Fruit fly (Drosophila melanogaster) whole organism, embryonic: ENCODE data around the gene Ppi1.
A peak's percentile ranks its signal among the peaks of the same experiment; 100 is the strongest.

ENCODE experiments used
- Aef1 ChIP-seq: fragments of 200-800 bp; sonication (Bioruptor generic); IDR thresholded peaks from 3 replicates; pipeline ENCODE4 v1.3.6; 2022; ENCODE audit warnings: missing biosample characterization, missing genetic modification characterization
- Asciz ChIP-seq: fragments of 200-800 bp; sonication (Bioruptor generic); optimal IDR thresholded peaks from 2 replicates; lab custom pipeline; 2017; ENCODE audit warnings: missing biosample characterization, mild to moderate bottlenecking, missing genetic modification characterization, missing genetic modification reagents
- CG10209 ChIP-seq: fragments of 200-800 bp; sonication (Bioruptor generic); optimal IDR thresholded peaks from 3 replicates; lab custom pipeline; 2017; ENCODE audit warnings: missing biosample characterization, mild to moderate bottlenecking, missing genetic modification characterization, missing genetic modification reagents
- CG11398 ChIP-seq: fragments of 200-800 bp; sonication (Bioruptor generic); optimal IDR thresholded peaks from 2 replicates; lab custom pipeline; 2016; ENCODE audit warnings: missing biosample characterization, missing genetic modification characterization
- CG12744 ChIP-seq: fragments of 200-800 bp; sonication (Bioruptor generic); optimal IDR thresholded peaks from 2 replicates; lab custom pipeline; 2016; ENCODE audit warnings: missing biosample characterization, missing genetic modification characterization
- CG14667 ChIP-seq: fragments of 200-800 bp; sonication (Bioruptor generic); IDR thresholded peaks from 2 replicates; pipeline ENCODE4 v1.3.6; 2022; ENCODE audit warnings: missing biosample characterization, missing genetic modification characterization
- CG15073 ChIP-seq: fragments of 200-800 bp; sonication (Bioruptor generic); optimal IDR thresholded peaks from 2 replicates; lab custom pipeline; 2016; ENCODE audit warnings: missing biosample characterization, missing genetic modification characterization
- CG16779 ChIP-seq: fragments of 200-800 bp; sonication (Bioruptor generic); IDR thresholded peaks from 2 replicates; pipeline ENCODE4 v1.3.6; 2022; ENCODE audit warnings: missing biosample characterization, missing genetic modification characterization
- CG17612 ChIP-seq: fragments of 200-800 bp; sonication (Bioruptor generic); IDR thresholded peaks from 2 replicates; pipeline ENCODE4 v1.3.6; 2022; ENCODE audit warnings: missing biosample characterization, missing genetic modification characterization
- CG2120 ChIP-seq: fragments of 200-800 bp; sonication (Bioruptor generic); optimal IDR thresholded peaks from 3 replicates; lab custom pipeline; 2016; ENCODE audit warnings: missing biosample characterization, missing genetic modification characterization
- CG2712 ChIP-seq: fragments of 200-800 bp; optimal IDR thresholded peaks from 3 replicates; lab custom pipeline; 2019; ENCODE audit warnings: missing biosample characterization, mild to moderate bottlenecking, missing genetic modification characterization, moderate library complexity
- CG30020 ChIP-seq: fragments of 200-800 bp; optimal IDR thresholded peaks from 2 replicates; lab custom pipeline; 2019; ENCODE audit warnings: missing biosample characterization, mild to moderate bottlenecking, missing genetic modification characterization, moderate library complexity
- CG30403 ChIP-seq: fragments of 200-800 bp; sonication (Bioruptor generic); optimal IDR thresholded peaks from 3 replicates; lab custom pipeline; 2016; ENCODE audit warnings: missing biosample characterization, missing genetic modification characterization
- CG30431 ChIP-seq: fragments of 200-800 bp; sonication (Bioruptor generic); optimal IDR thresholded peaks from 2 replicates; lab custom pipeline; 2017; ENCODE audit warnings: missing biosample characterization, missing genetic modification characterization
- CG3995 ChIP-seq: fragments of 200-800 bp; sonication (Bioruptor generic); optimal IDR thresholded peaks from 3 replicates; lab custom pipeline; 2016; ENCODE audit warnings: missing biosample characterization, missing genetic modification characterization
- CG42726 ChIP-seq: fragments of 200-800 bp; sonication (Bioruptor generic); IDR thresholded peaks from 2 replicates; pipeline ENCODE4 v1.3.6; 2022; ENCODE audit warnings: missing biosample characterization, missing genetic modification characterization; ENCODE audit not compliant: partially characterized antibody
- CG7987 ChIP-seq: fragments of 200-800 bp; sonication (Bioruptor generic); optimal IDR thresholded peaks from 2 replicates; lab custom pipeline; 2018; ENCODE audit warnings: missing biosample characterization, mild to moderate bottlenecking, missing genetic modification characterization, moderate library complexity
- CG8290 ChIP-seq, 3 experiments: fragments of 200-800 bp; sonication (Bioruptor generic); optimal IDR thresholded peaks; 2 replicates each; lab custom pipeline; 2016 to 2019; ENCODE audit warnings: missing biosample characterization in 3 of 3, missing genetic modification characterization in 3 of 3, mild to moderate bottlenecking in 2 of 3, moderate library complexity in 1 of 3
- CG8359 ChIP-seq: fragments of 200-800 bp; sonication (Bioruptor generic); optimal IDR thresholded peaks from 2 replicates; lab custom pipeline; 2017; ENCODE audit warnings: missing biosample characterization, mild to moderate bottlenecking, missing genetic modification characterization, borderline replicate concordance
- CG9797 ChIP-seq: fragments of 200-800 bp; sonication (Bioruptor generic); optimal IDR thresholded peaks from 3 replicates; lab custom pipeline; 2018; ENCODE audit warnings: missing biosample characterization, mild to moderate bottlenecking, missing genetic modification characterization
- CHES-1-like ChIP-seq: fragments of 200-800 bp; sonication (Bioruptor generic); optimal IDR thresholded peaks from 2 replicates; lab custom pipeline; 2016; ENCODE audit warnings: missing biosample characterization, missing genetic modification characterization
- CkIIα-i1 ChIP-seq: fragments of 200-800 bp; sonication (Bioruptor generic); IDR thresholded peaks from 2 replicates; pipeline ENCODE4 v1.3.6; 2022; ENCODE audit warnings: missing biosample characterization, missing genetic modification characterization
- Ets97D ChIP-seq: fragments of 200-800 bp; sonication (Bioruptor generic); optimal IDR thresholded peaks from 3 replicates; lab custom pipeline; 2016; ENCODE audit warnings: missing biosample characterization, missing genetic modification characterization
- Fer1 ChIP-seq: fragments of 200-800 bp; sonication (Bioruptor generic); optimal IDR thresholded peaks from 2 replicates; lab custom pipeline; 2017; ENCODE audit warnings: missing biosample characterization, mild to moderate bottlenecking, missing genetic modification characterization
- Gsc ChIP-seq: fragments of 200-800 bp; sonication (Bioruptor generic); IDR thresholded peaks from 2 replicates; pipeline ENCODE4 v1.3.6; 2022; ENCODE audit warnings: missing biosample characterization, missing genetic modification characterization
- HmgZ ChIP-seq: fragments of 200-800 bp; sonication (Bioruptor generic); optimal IDR thresholded peaks from 2 replicates; lab custom pipeline; 2018; ENCODE audit warnings: missing biosample characterization, mild to moderate bottlenecking, missing genetic modification characterization
- Hmr ChIP-seq: fragments of 200-800 bp; sonication (Bioruptor generic); optimal IDR thresholded peaks from 3 replicates; lab custom pipeline; 2017; ENCODE audit warnings: mild to moderate bottlenecking, missing biosample characterization, missing genetic modification reagents, missing genetic modification characterization
- PHDP ChIP-seq: fragments of 200-800 bp; sonication (Bioruptor generic); optimal IDR thresholded peaks from 3 replicates; lab custom pipeline; 2018; ENCODE audit warnings: missing biosample characterization, mild to moderate bottlenecking, missing genetic modification characterization, moderate library complexity
- ase ChIP-seq: fragments of 200-800 bp; sonication (Bioruptor generic); IDR thresholded peaks from 3 replicates; pipeline ENCODE4 v1.3.6; 2022; ENCODE audit warnings: missing biosample characterization, missing genetic modification characterization
- bowl ChIP-seq: fragments of 200-800 bp; sonication (Bioruptor generic); IDR thresholded peaks from 2 replicates; pipeline ENCODE4 v1.3.6; 2022; ENCODE audit warnings: missing biosample characterization, missing genetic modification characterization
- corto ChIP-seq: fragments of 200-800 bp; sonication (Bioruptor generic); optimal IDR thresholded peaks from 2 replicates; lab custom pipeline; 2016; ENCODE audit warnings: missing biosample characterization, mild to moderate bottlenecking, missing genetic modification characterization, moderate library complexity
- da ChIP-seq: fragments of 200-800 bp; sonication (Bioruptor generic); optimal IDR thresholded peaks from 2 replicates; lab custom pipeline; 2016; ENCODE audit warnings: missing biosample characterization, missing genetic modification characterization
- esg ChIP-seq: fragments of 200-800 bp; sonication (Bioruptor generic); conservative IDR thresholded peaks from 2 replicates; pipeline ENCODE4 v1.3.6; 2022; ENCODE audit warnings: missing biosample characterization, missing genetic modification characterization
- eyg ChIP-seq: fragments of 200-800 bp; sonication (Bioruptor generic); optimal IDR thresholded peaks from 3 replicates; lab custom pipeline; 2016; ENCODE audit warnings: missing biosample characterization, missing genetic modification characterization
- fd64A ChIP-seq: fragments of 200-800 bp; sonication (Bioruptor generic); optimal IDR thresholded peaks from 3 replicates; lab custom pipeline; 2018; ENCODE audit warnings: missing biosample characterization, mild to moderate bottlenecking, missing genetic modification characterization
- fu2 ChIP-seq: fragments of 200-800 bp; sonication (Bioruptor generic); optimal IDR thresholded peaks from 2 replicates; lab custom pipeline; 2016; ENCODE audit warnings: missing biosample characterization, missing genetic modification characterization
- hb ChIP-seq: fragments of 200-800 bp; sonication (Bioruptor generic); IDR thresholded peaks from 3 replicates; pipeline ENCODE4 v1.3.6; 2022; ENCODE audit warnings: missing biosample characterization, missing genetic modification characterization; ENCODE audit not compliant: partially characterized antibody
- lbe ChIP-seq: fragments of 200-800 bp; sonication (Bioruptor generic); optimal IDR thresholded peaks from 2 replicates; lab custom pipeline; 2016; ENCODE audit warnings: missing biosample characterization, mild to moderate bottlenecking, missing genetic modification characterization
- lilli ChIP-seq: fragments of 200-800 bp; sonication (Bioruptor generic); optimal IDR thresholded peaks from 3 replicates; lab custom pipeline; 2016; ENCODE audit warnings: missing biosample characterization, missing genetic modification characterization
- nom ChIP-seq: fragments of 200-800 bp; sonication (Bioruptor generic); optimal IDR thresholded peaks from 2 replicates; lab custom pipeline; 2017; ENCODE audit warnings: missing biosample characterization, missing genetic modification characterization, mild to moderate bottlenecking, moderate library complexity, missing genetic modification reagents
- oc ChIP-seq: fragments of 200-800 bp; sonication (Bioruptor generic); optimal IDR thresholded peaks from 2 replicates; lab custom pipeline; 2018; ENCODE audit warnings: missing biosample characterization, mild to moderate bottlenecking, missing genetic modification characterization, moderate library complexity
- pan ChIP-seq, 4 experiments: fragments of >200 bp in 3 of 4; fragments of 200-800 bp in 1 of 4; sonication (Bioruptor generic) in 1 of 4; optimal IDR thresholded peaks in 3 of 4; IDR thresholded peaks in 1 of 4; 2 replicates each; pipeline versions ENCODE4 v1.3.6 to Lab custom; 2017 to 2022; ENCODE audit warnings: missing biosample characterization in 2 of 4, missing genetic modification characterization in 2 of 4, mixed read lengths in 1 of 4
- schlank ChIP-seq: fragments of 200-800 bp; sonication (Bioruptor generic); optimal IDR thresholded peaks from 2 replicates; lab custom pipeline; 2018; ENCODE audit warnings: missing biosample characterization, mild to moderate bottlenecking, missing genetic modification characterization
- tll ChIP-seq, 2 experiments: fragments of 200-800 bp in 1 of 2; fragments of >200 bp in 1 of 2; sonication (Bioruptor generic) in 1 of 2; optimal IDR thresholded peaks; 2 replicates each; lab custom pipeline; 2017 to 2019; ENCODE audit warnings: missing biosample characterization in 2 of 2, missing genetic modification characterization in 2 of 2, mild to moderate bottlenecking in 1 of 2, moderate library complexity in 1 of 2
- unc-4 ChIP-seq: fragments of 200-800 bp; sonication (Bioruptor generic); IDR thresholded peaks from 2 replicates; pipeline ENCODE4 v1.3.6; 2022; ENCODE audit warnings: missing biosample characterization, missing genetic modification characterization; ENCODE audit not compliant: partially characterized antibody
- vvl ChIP-seq: fragments of 200-800 bp; sonication (Bioruptor generic); IDR thresholded peaks from 2 replicates; pipeline ENCODE4 v1.3.6; 2022; ENCODE audit warnings: missing biosample characterization, missing genetic modification characterization
- z ChIP-seq: fragments of 200-800 bp; sonication (Bioruptor generic); IDR thresholded peaks from 3 replicates; pipeline ENCODE4 v1.3.6; 2022; ENCODE audit warnings: missing biosample characterization, missing genetic modification characterization

Ppi1 gene

dm6 chr3R:30170671-30171667 lies 42.0 kb upstream of the Ppi1 start, which contains the start of gene Rsod (continued):
- TF ChIP-seq CG16779 (no peak), pan (optimal IDR thresholded peaks at IDR 0.05; lab: Kevin White, UChicago) (no peak), pan (GFP tag; optimal IDR thresholded peaks at IDR 0.05 in 1 of 2, IDR thresholded peaks at IDR 0.05 in 1 of 2) (peak in 1 of 2 experiments; percentile 86), fu2 (GFP tag; lab: Kevin White, UChicago) (no peak), CG12744 (GFP tag; lab: Kevin White, UChicago) (no peak), CG30431 (GFP tag; lab: Kevin White, UChicago) (peak; percentile 26), unc-4 (GFP tag; lab: Robert Waterston, UW) (no peak), bowl (GFP tag; lab: Robert Waterston, UW) (peak; percentile 47), HmgZ (no peak), ase (peak; percentile 78), CG14667 (GFP tag; lab: Robert Waterston, UW) (peak; percentile 76), CG17612 (peak; percentile 48), z (peak; percentile 61; the same call in 2 of the 3 replicates), CG8359 (GFP tag; lab: Kevin White, UChicago) (peak; percentile 25), CG10209 (GFP tag; lab: Kevin White, UChicago) (peak; percentile 44), lilli (peak; percentile 32), CG42726 (GFP tag; lab: Robert Waterston, UW) (no peak), da (no peak), Asciz (peak; percentile 59), CG30020 (tag; lab: Kevin White, UChicago) (no peak), Aef1 (peak; percentile 48; the same call in 2 of the 3 replicates), Hmr (GFP tag; lab: Kevin White, UChicago) (no peak), hb (no peak), nom (GFP tag; lab: Kevin White, UChicago) (no peak), Fer1 (GFP tag; lab: Kevin White, UChicago) (no peak), CG15073 (GFP tag; lab: Kevin White, UChicago) (no peak), CG11398 (no peak), oc (peak; percentile 65), CHES-1-like (GFP tag; lab: Kevin White, UChicago) (no peak), CG9797 (GFP tag; lab: Kevin White, UChicago) (no peak), CG7987 (GFP tag; lab: Kevin White, UChicago) (no peak), esg (GFP tag; lab: Robert Waterston, UW) (peak; percentile 74), Gsc (GFP tag; lab: Robert Waterston, UW) (0 out of 2 replicates have a peak, but pooled peaks have one; percentile 21), CG2120 (GFP tag; lab: Kevin White, UChicago) (no peak), schlank (tag; lab: Kevin White, UChicago) (no peak), eyg (GFP tag; lab: Kevin White, UChicago) (no peak), Ets97D (GFP tag; lab: Kevin White, UChicago) (no peak), fd64A (peak; percentile 36), PHDP (tag; lab: Kevin White, UChicago) (peak; percentile 52), tll (GFP tag; optimal IDR thresholded peaks at IDR 0.05; lab: Kevin White, UChicago) (no peak), lbe (no peak), CG8290 (GFP tag; optimal IDR thresholded peaks at IDR 0.05; lab: Kevin White, UChicago) (no peak), CG8290 (tag; optimal IDR thresholded peaks at IDR 0.05; lab: Kevin White, UChicago) (no peak), CG30403 (GFP tag; lab: Kevin White, UChicago) (peak; percentile 49), CG3995 (GFP tag; lab: Kevin White, UChicago) (no peak), CkIIα-i1 (no peak), corto (GFP tag; lab: Kevin White, UChicago) (peak; percentile 59), vvl (GFP tag; lab: Robert Waterston, UW) (peak; percentile 92), CG2712 (tag; lab: Kevin White, UChicago) (peak; percentile 70)
